Fruit fly (Drosophila melanogaster): ENCODE measurements around the gene Cmpk.
A peak's percentile ranks its signal among the peaks of the same experiment; 100 is the strongest.

Cmpk gene

DNA sequence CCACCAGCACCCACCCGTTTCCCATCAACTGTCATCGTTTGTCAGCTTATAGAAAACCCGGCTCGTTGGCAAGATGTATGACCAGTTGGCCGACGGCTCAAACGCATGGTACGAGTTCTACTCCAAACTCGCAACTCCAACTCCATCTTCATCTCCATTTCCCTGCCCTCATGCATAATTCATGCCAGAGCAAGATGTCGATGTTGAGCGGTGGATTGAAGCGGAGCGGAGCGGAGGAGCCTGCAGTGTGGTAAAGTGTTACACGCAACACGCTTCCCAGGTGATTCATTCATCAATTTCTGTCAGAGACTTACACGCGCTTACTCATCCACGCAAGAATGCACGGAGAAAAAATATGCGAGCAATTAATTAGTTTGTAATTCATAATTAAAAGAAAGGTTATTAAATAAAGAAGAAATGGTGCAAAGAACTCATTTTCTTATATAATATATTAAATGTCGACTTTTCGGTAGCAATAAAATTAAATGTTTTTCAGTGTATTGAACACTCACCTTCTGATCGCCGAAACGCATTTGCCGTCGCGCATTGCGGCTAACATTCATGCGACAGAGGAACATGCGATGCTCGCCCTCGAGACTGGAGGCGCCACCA is 26.2 kb upstream of the Cmpk start (continued):
- TF ChIP-seq Nf-YC (tag; optimal IDR thresholded peaks at IDR 0.05) (peak; percentile 16), run (tag; optimal IDR thresholded peaks at IDR 0.05) (no peak), Awh (GFP tag; IDR thresholded peaks at IDR 0.05) (peak; percentile 71; the same call in 1 of the 2 replicates), CG11398 (GFP tag; optimal IDR thresholded peaks at IDR 0.05) (no peak), CG33557 (GFP tag; optimal IDR thresholded peaks at IDR 0.05) (peak; percentile 23), eve (GFP tag; optimal IDR thresholded peaks at IDR 0.05) (no peak), Ptx1 (GFP tag; IDR thresholded peaks at IDR 0.05) (peak; percentile 58), her (GFP tag; optimal IDR thresholded peaks at IDR 0.05) (no peak), pan (optimal IDR thresholded peaks at IDR 0.05) (no peak), pan (GFP tag; optimal IDR thresholded peaks at IDR 0.05 in 1 of 2, IDR thresholded peaks at IDR 0.05 in 1 of 2) (peak in 1 of 2 experiments; percentile 61), CG8359 (GFP tag; optimal IDR thresholded peaks at IDR 0.05; ENCODE audit: borderline replicate concordance) (no peak), ems (GFP tag; optimal IDR thresholded peaks at IDR 0.05) (no peak), Sox102F (GFP tag; optimal IDR thresholded peaks at IDR 0.05) (peak; percentile 73), amos (GFP tag; IDR thresholded peaks at IDR 0.05; ENCODE audit: partially characterized antibody) (no peak), seq (GFP tag; IDR thresholded peaks at IDR 0.05) (peak; percentile 55; the same call in 1 of the 2 replicates), CG16815 (GFP tag; optimal IDR thresholded peaks at IDR 0.05) (peak; percentile 45), btn (GFP tag; optimal IDR thresholded peaks at IDR 0.05) (no peak), CG14441 (GFP tag; IDR thresholded peaks at IDR 0.05) (peak; percentile 55), Nf-YB (GFP tag; optimal IDR thresholded peaks at IDR 0.05) (peak; percentile 32), tgo (GFP tag; IDR thresholded peaks at IDR 0.05) (peak; percentile 52; the same call in 2 of the 3 replicates), CG11456 (GFP tag; IDR thresholded peaks at IDR 0.05) (no peak), CG10267 (tag; optimal IDR thresholded peaks at IDR 0.05) (peak; percentile 65), Blimp-1 (GFP tag; optimal IDR thresholded peaks at IDR 0.05) (peak; percentile 75), lilli (GFP tag; optimal IDR thresholded peaks at IDR 0.05) (peak; percentile 15), unpg (GFP tag; optimal IDR thresholded peaks at IDR 0.05) (peak; percentile 71), dysf (GFP tag; IDR thresholded peaks at IDR 0.05) (peak; percentile 78), CG6254 (GFP tag; optimal IDR thresholded peaks at IDR 0.05) (peak; percentile 73)

DNA sequence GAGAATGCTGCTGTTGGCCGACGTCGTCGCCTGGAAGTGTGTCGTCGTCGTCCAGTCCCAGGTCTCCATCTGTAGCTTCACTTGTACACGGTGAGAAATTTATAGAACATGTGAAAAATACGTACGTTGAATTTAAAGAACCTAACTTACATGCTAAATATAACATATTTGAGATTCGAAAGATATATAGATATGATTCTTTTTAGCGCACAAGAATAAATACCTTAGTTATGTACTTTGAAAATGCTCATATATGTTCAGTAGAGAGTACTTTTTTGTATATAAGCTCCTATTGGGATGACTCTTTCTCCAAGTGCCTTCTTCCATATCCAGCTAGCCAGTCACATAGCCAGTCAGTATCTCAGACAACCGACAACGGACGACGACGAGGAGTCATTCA is 20.0 kb upstream of the Cmpk start:
- no peak for TF ChIP-seq fd64A (GFP tag; optimal IDR thresholded peaks at IDR 0.05)
- TF ChIP-seq Dip2 (GFP tag; IDR thresholded peaks at IDR 0.05), result no peak
- no peak for TF ChIP-seq peb (GFP tag; IDR thresholded peaks at IDR 0.05)
- TF ChIP-seq tup (GFP tag; optimal IDR thresholded peaks at IDR 0.05), result no peak
- TF ChIP-seq Jarid2 (GFP tag; optimal IDR thresholded peaks at IDR 0.05), result no peak
- TF ChIP-seq pzg (GFP tag; optimal IDR thresholded peaks at IDR 0.05), result no peak
- TF ChIP-seq dmrt99B (tag; optimal IDR thresholded peaks at IDR 0.05), result no peak
- no peak for TF ChIP-seq CG31365 (tag; optimal IDR thresholded peaks at IDR 0.05)
- no peak for TF ChIP-seq Kr (GFP tag; optimal IDR thresholded peaks at IDR 0.05)
- TF ChIP-seq CG6272 (GFP tag; IDR thresholded peaks at IDR 0.05), result no peak
- TF ChIP-seq CG11247 (GFP tag; IDR thresholded peaks at IDR 0.05), result no peak

DNA sequence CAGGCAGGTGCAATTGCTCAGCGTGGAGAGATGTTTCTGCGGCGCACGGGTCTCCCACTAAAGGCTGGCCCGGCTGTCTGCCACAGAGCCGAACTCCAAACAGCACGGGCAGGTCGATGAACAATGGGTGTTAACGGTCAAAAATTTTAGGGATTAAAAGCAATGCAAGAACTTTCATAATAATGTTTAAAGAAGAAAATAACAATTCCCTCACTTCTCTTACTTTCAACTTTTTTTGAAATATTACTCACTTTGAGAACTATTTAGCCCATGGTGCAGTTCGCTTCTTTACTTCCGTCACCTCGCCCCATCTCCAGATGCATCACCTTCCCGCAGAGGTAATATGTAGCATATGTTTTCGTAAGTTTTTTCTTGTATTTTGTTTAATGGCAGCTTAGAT is 17.2 kb upstream of the Cmpk start:
- no peak for TF ChIP-seq CG8944 (GFP tag; optimal IDR thresholded peaks at IDR 0.05)
- TF ChIP-seq CG8281 (tag; optimal IDR thresholded peaks at IDR 0.05), result no peak
- TF ChIP-seq CG14441 (GFP tag; IDR thresholded peaks at IDR 0.05), result no peak
- TF ChIP-seq HmgZ (tag; optimal IDR thresholded peaks at IDR 0.05), result no peak
- TF ChIP-seq pan (optimal IDR thresholded peaks at IDR 0.05), result no peak
- TF ChIP-seq pan (GFP tag; optimal IDR thresholded peaks at IDR 0.05 in 1 of 2, IDR thresholded peaks at IDR 0.05 in 1 of 2), result peak in 1 of 2 experiments; percentile 50
- TF ChIP-seq rib (GFP tag; IDR thresholded peaks at IDR 0.05), result no peak
- peak; percentile 28 for TF ChIP-seq fd96Cb (tag; optimal IDR thresholded peaks at IDR 0.05)
- no peak for TF ChIP-seq exex (tag; optimal IDR thresholded peaks at IDR 0.05)
- no peak for TF ChIP-seq wek (GFP tag; optimal IDR thresholded peaks at IDR 0.05)
- no peak for TF ChIP-seq cas (GFP tag; IDR thresholded peaks at IDR 0.05)
- TF ChIP-seq croc (GFP tag; conservative IDR thresholded peaks at IDR 0.05), result no peak
- TF ChIP-seq BtbVII (GFP tag; optimal IDR thresholded peaks at IDR 0.05), result no peak
- peak; percentile 31 for TF ChIP-seq CG4707 (GFP tag; optimal IDR thresholded peaks at IDR 0.05)
- TF ChIP-seq CG1529 (GFP tag; optimal IDR thresholded peaks at IDR 0.05), result no peak

Measured in whole organism, embryonic.